Fruit fly (Drosophila melanogaster): ENCODE data around the gene exex.

exex gene

dm6 chr3L:7956718-7957117 is 8.7 kb downstream of the exex start (continued):
- TF ChIP-seq ash1 (GFP tag; optimal IDR thresholded peaks at IDR 0.05) (no peak), crol (GFP tag; IDR thresholded peaks at IDR 0.05) (no peak), prd (optimal IDR thresholded peaks at IDR 0.05) (no peak), prd (GFP tag; IDR thresholded peaks at IDR 0.05) (0 out of 3 replicates have a peak, but pooled peaks have one; percentile 6), Med (GFP tag) (no peak), CG7786 (GFP tag; optimal IDR thresholded peaks at IDR 0.05) (no peak), Sox100B (GFP tag; optimal IDR thresholded peaks at IDR 0.05) (no peak), gem (tag; optimal IDR thresholded peaks at IDR 0.05) (peak; percentile 16), vnd (GFP tag; IDR thresholded peaks at IDR 0.05; ENCODE audit: partially characterized antibody) (no peak), gcm2 (GFP tag; optimal IDR thresholded peaks at IDR 0.05) (no peak), CG9727 (GFP tag; optimal IDR thresholded peaks at IDR 0.05) (no peak), ems (GFP tag; optimal IDR thresholded peaks at IDR 0.05) (no peak), Doc3 (GFP tag; IDR thresholded peaks at IDR 0.05; ENCODE audit: partially characterized antibody) (no peak), oc (tag; optimal IDR thresholded peaks at IDR 0.05) (peak; percentile 83), CG4360 (GFP tag; IDR thresholded peaks at IDR 0.05) (0 out of 2 replicates have a peak, but pooled peaks have one; percentile 16), z (GFP tag; IDR thresholded peaks at IDR 0.05) (no peak), MESR4 (GFP tag; optimal IDR thresholded peaks at IDR 0.05) (no peak), tna (GFP tag; IDR thresholded peaks at IDR 0.05; ENCODE audit: partially characterized antibody) (no peak), CG12942 (GFP tag; optimal IDR thresholded peaks at IDR 0.05) (no peak), az2 (GFP tag; optimal IDR thresholded peaks at IDR 0.05) (no peak), sqz (GFP tag; optimal IDR thresholded peaks at IDR 0.05) (peak; percentile 38), Spps (tag; optimal IDR thresholded peaks at IDR 0.05) (no peak), Ets65A (GFP tag) (peak; percentile 60), CG32767 (GFP tag; IDR thresholded peaks at IDR 0.05) (no peak), sens (GFP tag) (peak; percentile 26), E2f2 (GFP tag; IDR thresholded peaks at IDR 0.05) (no peak), CG14441 (GFP tag; IDR thresholded peaks at IDR 0.05) (no peak), tx (GFP tag; optimal IDR thresholded peaks at IDR 0.05) (no peak)

DNA sequence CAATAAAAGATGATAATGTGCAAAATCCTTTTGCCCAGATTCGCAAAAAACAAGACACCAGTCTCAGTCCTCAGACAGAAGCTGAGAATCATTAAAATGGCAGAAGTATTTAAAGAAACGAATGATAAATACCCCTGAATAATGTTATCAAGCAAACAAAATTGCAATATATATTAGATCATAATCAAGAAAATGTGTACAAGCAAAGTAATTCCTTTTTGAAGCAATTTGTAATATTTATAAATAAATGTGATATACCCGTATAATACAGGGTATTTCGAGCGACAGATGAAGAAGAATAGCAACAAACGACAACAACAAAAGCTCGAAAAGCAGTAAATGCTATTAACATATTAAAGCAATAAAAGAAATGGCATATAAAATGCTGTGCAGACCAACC is 10.1 kb downstream of the exex start:
- TF ChIP-seq CG12391 (tag; optimal IDR thresholded peaks at IDR 0.05) (peak; percentile 35), CG14710 (tag; optimal IDR thresholded peaks at IDR 0.05) (peak; percentile 4), Xrp1 (GFP tag; IDR thresholded peaks at IDR 0.05) (peak; percentile 59), CG6272 (GFP tag; IDR thresholded peaks at IDR 0.05) (no peak), CG15601 (tag; optimal IDR thresholded peaks at IDR 0.05) (no peak), chinmo (GFP tag; IDR thresholded peaks at IDR 0.05; ENCODE audit: partially characterized antibody) (no peak), Opbp (GFP tag; IDR thresholded peaks at IDR 0.05; ENCODE audit: partially characterized antibody) (no peak), unpg (GFP tag; optimal IDR thresholded peaks at IDR 0.05) (peak; percentile 22), prd (optimal IDR thresholded peaks at IDR 0.05) (no peak), prd (GFP tag; IDR thresholded peaks at IDR 0.05) (peak; percentile 67; the same call in 2 of the 3 replicates), fd96Cb (tag; optimal IDR thresholded peaks at IDR 0.05) (peak; percentile 29), CG17361 (GFP tag; IDR thresholded peaks at IDR 0.05) (0 out of 3 replicates have a peak, but pooled peaks have one; percentile 45), B-H2 (GFP tag; optimal IDR thresholded peaks at IDR 0.05) (no peak), Oli (tag; optimal IDR thresholded peaks at IDR 0.05) (peak; percentile 28), CG17359 (tag; optimal IDR thresholded peaks at IDR 0.05) (peak; percentile 12), Lim3 (GFP tag; IDR thresholded peaks at IDR 0.05) (no peak), ranshi (GFP tag; IDR thresholded peaks at IDR 0.05) (0 out of 2 replicates have a peak, but pooled peaks have one; percentile 17), CG16779 (GFP tag; IDR thresholded peaks at IDR 0.05) (no peak), D (optimal IDR thresholded peaks at IDR 0.05) (no peak), D (GFP tag; optimal IDR thresholded peaks at IDR 0.05) (no peak), CG30403 (GFP tag; optimal IDR thresholded peaks at IDR 0.05) (peak; percentile 30), wek (GFP tag; optimal IDR thresholded peaks at IDR 0.05) (no peak), CG10267 (tag; optimal IDR thresholded peaks at IDR 0.05) (peak; percentile 30), Atf6 (GFP tag; IDR thresholded peaks at IDR 0.05) (no peak), dmrt11E (tag; optimal IDR thresholded peaks at IDR 0.05) (peak; percentile 57), pros (GFP tag; optimal IDR thresholded peaks at IDR 0.05) (no peak)

Measured in whole organism, embryonic.